Worm (Caenorhabditis elegans) whole organism, L4 larva: Measurements from ENCODE around the gene spe-43.
A peak's percentile ranks its signal among the peaks of the same experiment; 100 is the strongest.

ENCODE experiments used
- D1046.2 ChIP-seq: fragments of 200-800 bp; sonication (Bioruptor generic); IDR thresholded peaks from 2 replicates; pipeline ENCODE4 v1.3.6; 2022; ENCODE audit warnings: missing genetic modification characterization, missing compliant biosample characterization
- F10B5.3 ChIP-seq: sonication (generic microtip); optimal IDR thresholded peaks from 2 replicates; lab custom pipeline; 2016; ENCODE audit warnings: mild to moderate bottlenecking, missing genetic modification characterization, missing compliant biosample characterization
- F44E2.7 ChIP-seq: fragments of 200-800 bp; sonication (Bioruptor generic); IDR thresholded peaks from 2 replicates; pipeline ENCODE4 v2.1.2; 2022; ENCODE audit warnings: missing genetic modification characterization, missing compliant biosample characterization
- R02D3.7 ChIP-seq: fragments of 150-350 bp; sonication (generic microtip); optimal IDR thresholded peaks from 3 replicates; lab custom pipeline; 2014; ENCODE audit warnings: missing biosample characterization, missing genetic modification characterization
- Y105C5A.15 ChIP-seq: fragments of 200-800 bp; sonication (Bioruptor generic); IDR thresholded peaks from 2 replicates; pipeline ENCODE4 v1.3.6; 2022; ENCODE audit warnings: missing genetic modification characterization, missing compliant biosample characterization
- Y75B8A.6 ChIP-seq: fragments of 200-800 bp; sonication (Bioruptor generic); IDR thresholded peaks from 2 replicates; pipeline ENCODE4 v1.3.6; 2022; ENCODE audit warnings: missing genetic modification reagents, missing genetic modification characterization, missing compliant biosample characterization
- ZK546.5 ChIP-seq, 2 experiments: sonication (generic microtip); optimal IDR thresholded peaks; 2 replicates each; lab custom pipeline; 2017; ENCODE audit warnings: missing biosample characterization in 2 of 2, missing genetic modification characterization in 2 of 2
- aha-1 ChIP-seq: fragments of 150-350 bp; peaks from one replicate; lab custom pipeline; 2014; ENCODE audit warnings: missing biosample characterization, missing genetic modification characterization
- aly-2 ChIP-seq: sonication (generic microtip); optimal IDR thresholded peaks from 2 replicates; lab custom pipeline; 2018; ENCODE audit warnings: missing biosample characterization, missing genetic modification characterization
- ama-1 ChIP-seq: fragments of 150-350 bp; optimal IDR thresholded peaks from 2 replicates; lab custom pipeline; 2014; ENCODE audit warnings: inconsistent platforms, mixed read lengths
- ceh-28 ChIP-seq: fragments of 150-350 bp; optimal IDR thresholded peaks from 2 replicates; lab custom pipeline; 2014; ENCODE audit warnings: missing biosample characterization, missing genetic modification reagents, missing genetic modification characterization
- ceh-32 ChIP-seq: sonication (generic microtip); optimal IDR thresholded peaks from 2 replicates; lab custom pipeline; 2016; ENCODE audit warnings: mild to moderate bottlenecking, missing genetic modification characterization, missing compliant biosample characterization; ENCODE audit not compliant: poor library complexity
- ceh-44 ChIP-seq: fragments of 200-800 bp; sonication (Bioruptor generic); IDR thresholded peaks from 2 replicates; pipeline ENCODE4 v1.3.6; 2022; ENCODE audit warnings: missing genetic modification reagents, missing genetic modification characterization, missing compliant biosample characterization
- ceh-62 ChIP-seq: sonication (generic microtip); optimal IDR thresholded peaks from 2 replicates; lab custom pipeline; 2017; ENCODE audit warnings: missing biosample characterization, missing genetic modification characterization
- ceh-82 ChIP-seq: sonication (generic microtip); optimal IDR thresholded peaks from 2 replicates; lab custom pipeline; 2017; ENCODE audit warnings: missing biosample characterization, missing genetic modification characterization
- ctbp-1 ChIP-seq: fragments of 200-800 bp; sonication (Bioruptor generic); IDR thresholded peaks from 2 replicates; pipeline ENCODE4 v1.3.6; 2022; ENCODE audit warnings: missing genetic modification reagents, missing genetic modification characterization, missing compliant biosample characterization
- daf-8 ChIP-seq: fragments of 200-800 bp; sonication (Bioruptor generic); IDR thresholded peaks from 2 replicates; pipeline ENCODE4 v1.3.6; 2022; ENCODE audit warnings: missing genetic modification characterization, missing compliant biosample characterization
- dpl-1 ChIP-seq: fragments of 150-350 bp; optimal IDR thresholded peaks from 2 replicates; lab custom pipeline; 2014; ENCODE audit warnings: missing biosample characterization, missing genetic modification reagents, missing genetic modification characterization
- duxl-1 ChIP-seq: sonication (generic microtip); optimal IDR thresholded peaks from 2 replicates; lab custom pipeline; 2016; ENCODE audit warnings: mild to moderate bottlenecking, missing genetic modification characterization, moderate library complexity, missing compliant biosample characterization; ENCODE audit not compliant: poor library complexity
- dve-1 ChIP-seq: sonication (generic microtip); optimal IDR thresholded peaks from 2 replicates; lab custom pipeline; 2017; ENCODE audit warnings: antibody characterized with exemption, mild to moderate bottlenecking, missing genetic modification characterization, missing compliant biosample characterization; ENCODE audit not compliant: insufficient read depth
- egl-27 ChIP-seq: sonication (generic microtip); optimal IDR thresholded peaks from 3 replicates; lab custom pipeline; 2017; ENCODE audit warnings: missing biosample characterization, missing genetic modification reagents, missing genetic modification characterization
- hif-1 ChIP-seq, 2 experiments: sonication (generic microtip); optimal IDR thresholded peaks; 2 replicates each; lab custom pipeline; 2016 to 2017; ENCODE audit warnings: missing compliant biosample characterization in 2 of 2, missing genetic modification characterization in 2 of 2, missing genetic modification reagents in 2 of 2, missing genotype in 2 of 2, mild to moderate bottlenecking in 1 of 2
- hlh-11 ChIP-seq: fragments of 200-800 bp; sonication (Bioruptor generic); optimal IDR thresholded peaks from 2 replicates; lab custom pipeline; 2018; ENCODE audit warnings: mild to moderate bottlenecking, missing genetic modification characterization, missing compliant biosample characterization
- hlh-30 ChIP-seq: sonication (generic microtip); optimal IDR thresholded peaks from 2 replicates; lab custom pipeline; 2017; ENCODE audit warnings: antibody characterized with exemption, mild to moderate bottlenecking, missing genetic modification characterization, missing compliant biosample characterization; ENCODE audit not compliant: insufficient read depth
- lin-13 ChIP-seq: fragments of 150-350 bp; optimal IDR thresholded peaks from 2 replicates; lab custom pipeline; 2014; ENCODE audit warnings: missing biosample characterization, missing genetic modification reagents, missing genetic modification characterization
- lin-38 ChIP-seq: fragments of 200-800 bp; sonication (Bioruptor generic); IDR thresholded peaks from 2 replicates; pipeline ENCODE4 v1.3.6; 2022; ENCODE audit warnings: missing genetic modification reagents, missing genetic modification characterization, missing compliant biosample characterization
- madf-5 ChIP-seq, 2 experiments: fragments of 200-800 bp; sonication (Bioruptor generic); IDR thresholded peaks; 2 replicates each; pipeline ENCODE4 v1.3.6; 2022; ENCODE audit warnings: missing compliant biosample characterization in 2 of 2, missing genetic modification characterization in 2 of 2
- mdl-1 ChIP-seq, 2 experiments: fragments of 150-350 bp in 1 of 2; sonication (generic microtip) in 1 of 2; optimal IDR thresholded peaks; 2 replicates each; lab custom pipeline; 2014 to 2017; ENCODE audit warnings: missing biosample characterization in 2 of 2, missing genetic modification characterization in 2 of 2
- mes-2 ChIP-seq: sonication (generic microtip); optimal IDR thresholded peaks from 2 replicates; lab custom pipeline; 2016; ENCODE audit warnings: missing genotype, mild to moderate bottlenecking, missing genetic modification characterization, missing compliant biosample characterization; ENCODE audit not compliant: poor library complexity, severe bottlenecking
- mxl-3 ChIP-seq: fragments of 200-800 bp; sonication (Bioruptor generic); optimal IDR thresholded peaks from 2 replicates; lab custom pipeline; 2018; ENCODE audit warnings: mild to moderate bottlenecking, missing genetic modification characterization, missing compliant biosample characterization
- nhr-102 ChIP-seq: sonication (generic microtip); optimal IDR thresholded peaks from 2 replicates; lab custom pipeline; 2016; ENCODE audit warnings: mild to moderate bottlenecking, missing genetic modification characterization, moderate library complexity, missing compliant biosample characterization
- nhr-11 ChIP-seq: fragments of 150-350 bp; optimal IDR thresholded peaks from 2 replicates; lab custom pipeline; 2014; ENCODE audit warnings: missing biosample characterization, missing genetic modification characterization
- nhr-25 ChIP-seq: sonication (generic microtip); optimal IDR thresholded peaks from 2 replicates; lab custom pipeline; 2017; ENCODE audit warnings: missing genetic modification characterization, mild to moderate bottlenecking, missing compliant biosample characterization, antibody characterized with exemption, moderate library complexity, borderline replicate concordance; ENCODE audit not compliant: insufficient read depth
- nhr-28 ChIP-seq: fragments of 150-350 bp; optimal IDR thresholded peaks from 2 replicates; lab custom pipeline; 2014; ENCODE audit warnings: missing biosample characterization, missing genetic modification characterization
- nhr-48 ChIP-seq: sonication (generic microtip); optimal IDR thresholded peaks from 2 replicates; lab custom pipeline; 2016; ENCODE audit warnings: mild to moderate bottlenecking, missing genetic modification characterization, missing compliant biosample characterization
- nhr-76 ChIP-seq: fragments of 150-350 bp; optimal IDR thresholded peaks from 2 replicates; lab custom pipeline; 2014; ENCODE audit warnings: missing biosample characterization, missing genetic modification characterization
- nhr-77 ChIP-seq: fragments of 150-350 bp; optimal IDR thresholded peaks from 2 replicates; lab custom pipeline; 2014; ENCODE audit warnings: missing biosample characterization, missing genetic modification characterization
- sdz-12 ChIP-seq: fragments of 200-800 bp; sonication (Bioruptor generic); optimal IDR thresholded peaks from 2 replicates; lab custom pipeline; 2018; ENCODE audit warnings: mild to moderate bottlenecking, missing genetic modification characterization, missing compliant biosample characterization
- skn-1 ChIP-seq: fragments of 150-350 bp; optimal IDR thresholded peaks from 2 replicates; lab custom pipeline; 2014; ENCODE audit warnings: missing biosample characterization, missing genetic modification characterization
- spr-1 ChIP-seq: sonication (generic microtip); optimal IDR thresholded peaks from 2 replicates; lab custom pipeline; 2016; ENCODE audit warnings: mild to moderate bottlenecking, missing genetic modification characterization, missing compliant biosample characterization
- spr-3 ChIP-seq: fragments of 200-800 bp; sonication (Bioruptor generic); optimal IDR thresholded peaks from 2 replicates; lab custom pipeline; 2018; ENCODE audit warnings: mild to moderate bottlenecking, missing genetic modification characterization, missing compliant biosample characterization
- tag-97 ChIP-seq: fragments of 200-800 bp; sonication (Bioruptor generic); IDR thresholded peaks from 2 replicates; pipeline ENCODE4 v1.3.6; 2022; ENCODE audit warnings: missing genetic modification characterization, missing compliant biosample characterization
- zip-11 ChIP-seq: fragments of 200-800 bp; sonication (Bioruptor generic); IDR thresholded peaks from 2 replicates; pipeline ENCODE4 v1.3.6; 2022; ENCODE audit warnings: missing genetic modification characterization, missing compliant biosample characterization
- zip-2 ChIP-seq: fragments of 150-350 bp; optimal IDR thresholded peaks from 2 replicates; lab custom pipeline; 2014; ENCODE audit warnings: missing biosample characterization, missing genetic modification characterization
- ztf-11 ChIP-seq: fragments of 150-350 bp; optimal IDR thresholded peaks from 2 replicates; lab custom pipeline; 2014; ENCODE audit warnings: missing biosample characterization, missing genetic modification characterization

Gene spe-43

ce11 chrIV:13116679-13117078, 25.5 kb downstream of the spe-43 start (continued):
- TF ChIP-seq aly-2 (tag; lab: Kevin White, UChicago), result no peak
- TF ChIP-seq nhr-28 (tag; lab: Kevin White, UChicago), result no peak
- TF ChIP-seq daf-8 (GFP tag; lab: Robert Waterston, UW), result no peak

ce11 chrIV:13112982-13113381, 29.2 kb downstream of the spe-43 start, which contains the start of gene best-2:
Gene best-2 (minus strand): TSS chrIV:13113082.
- no peak for TF ChIP-seq daf-8 (GFP tag; lab: Robert Waterston, UW)
- TF ChIP-seq nhr-76, result no peak
- TF ChIP-seq ztf-11 (tag; lab: Kevin White, UChicago), result no peak
- no peak for TF ChIP-seq zip-11 (GFP tag; lab: Robert Waterston, UW)

- TF ChIP-seq spr-3 (GFP tag; lab: Kevin White, UChicago), result no peak
- no peak for TF ChIP-seq F10B5.3 (tag; lab: Kevin White, UChicago)
- no peak for TF ChIP-seq nhr-48
- no peak for TF ChIP-seq ceh-32 (tag; lab: Kevin White, UChicago)
- no peak for TF ChIP-seq dpl-1 (GFP tag; lab: Kevin White, UChicago)
- TF ChIP-seq aly-2 (tag; lab: Kevin White, UChicago), result no peak
- TF ChIP-seq nhr-28 (tag; lab: Kevin White, UChicago), result peak; percentile 56
- no peak for TF ChIP-seq nhr-77 (tag; lab: Kevin White, UChicago)
- no peak for TF ChIP-seq madf-5 (GFP tag; IDR thresholded peaks at IDR 0.05; lab: Robert Waterston, UW)
- TF ChIP-seq mes-2, result no peak
- TF ChIP-seq aha-1 (tag; lab: Kevin White, UChicago), result no peak
- no peak for TF ChIP-seq hif-1 (tag; optimal IDR thresholded peaks at IDR 0.05; lab: Kevin White, UChicago)
- peak; percentile 9 for TF ChIP-seq hlh-11
- TF ChIP-seq dve-1, result no peak
- TF ChIP-seq R02D3.7 (tag; lab: Kevin White, UChicago), result no peak
- no peak for TF ChIP-seq duxl-1 (tag; lab: Kevin White, UChicago)
- TF ChIP-seq nhr-102 (tag; lab: Kevin White, UChicago), result no peak
- no peak for TF ChIP-seq nhr-11 (tag; lab: Kevin White, UChicago)
- no peak for TF ChIP-seq ctbp-1 (GFP tag; lab: Robert Waterston, UW)
- no peak for TF ChIP-seq lin-13 (GFP tag; lab: Kevin White, UChicago)
- TF ChIP-seq D1046.2, result no peak
- TF ChIP-seq ceh-62 (tag; lab: Kevin White, UChicago), result no peak
- TF ChIP-seq mxl-3 (GFP tag; lab: Kevin White, UChicago), result no peak
- no peak for TF ChIP-seq zip-11 (GFP tag; lab: Robert Waterston, UW)
- TF ChIP-seq ceh-44 (GFP tag; lab: Robert Waterston, UW), result no peak
- TF ChIP-seq hlh-30, result peak; percentile 9
- TF ChIP-seq skn-1 (tag; lab: Kevin White, UChicago), result no peak
- TF ChIP-seq mdl-1 (tag; optimal IDR thresholded peaks at IDR 0.05; lab: Kevin White, UChicago), result peak in 1 of 2 experiments; percentile 30
- no peak for TF ChIP-seq tag-97 (GFP tag; lab: Robert Waterston, UW)
- no peak for TF ChIP-seq spr-1 (tag; lab: Kevin White, UChicago)
- TF ChIP-seq F44E2.7 (GFP tag; lab: Robert Waterston, UW), result no peak
Measured at ce11 chrIV:13110876-13111275, 31.3 kb downstream of the spe-43 start.

- TF ChIP-seq mxl-3 (GFP tag; lab: Kevin White, UChicago) (peak; percentile 32), skn-1 (tag; lab: Kevin White, UChicago) (no peak), hlh-11 (peak; percentile 32), ZK546.5 (tag; optimal IDR thresholded peaks at IDR 0.05; lab: Kevin White, UChicago) (no peak), nhr-25 (tag; lab: Kevin White, UChicago) (no peak), sdz-12 (GFP tag; lab: Kevin White, UChicago) (no peak), zip-2 (no peak), Y105C5A.15 (GFP tag; lab: Robert Waterston, UW) (no peak), ctbp-1 (GFP tag; lab: Robert Waterston, UW) (no peak), mdl-1 (tag; optimal IDR thresholded peaks at IDR 0.05; lab: Kevin White, UChicago) (peak in 1 of 2 experiments; percentile 67), ceh-28 (no peak), ama-1 (lab: Kevin White, UChicago) (no peak), ceh-82 (tag; lab: Kevin White, UChicago) (no peak), egl-27 (tag; lab: Kevin White, UChicago) (no peak), hlh-30 (peak; percentile 5), lin-38 (GFP tag; lab: Robert Waterston, UW) (no peak), Y75B8A.6 (GFP tag; lab: Robert Waterston, UW) (no peak), hif-1 (tag; optimal IDR thresholded peaks at IDR 0.05; lab: Kevin White, UChicago) (no peak), aly-2 (tag; lab: Kevin White, UChicago) (no peak), mes-2 (no peak), spr-3 (GFP tag; lab: Kevin White, UChicago) (no peak), madf-5 (GFP tag; IDR thresholded peaks at IDR 0.05; lab: Robert Waterston, UW) (no peak), nhr-28 (tag; lab: Kevin White, UChicago) (peak; percentile 52)
Measured at ce11 chrIV:13109751-13110150, 32.4 kb downstream of the spe-43 start, which contains the start of gene best-1. Gene best-1 (minus strand): TSS chrIV:13109779.
